Worm (Caenorhabditis elegans) whole organism, midembryonic: ENCODE results near the gene K11H12.11.

Source experiments
- T22C8.4 ChIP-seq: fragments of 200-800 bp; sonication (Bioruptor generic); IDR thresholded peaks from 2 replicates; pipeline ENCODE4 v1.3.6; 2022; ENCODE audit warnings: missing genetic modification characterization, missing compliant biosample characterization
- flt-1 ChIP-seq: fragments of 200-800 bp; sonication (Bioruptor generic); IDR thresholded peaks from 2 replicates; pipeline ENCODE4 v1.3.6; 2022; ENCODE audit warnings: missing genetic modification characterization, missing compliant biosample characterization
- klf-2 ChIP-seq: fragments of 200-800 bp; sonication (Bioruptor generic); conservative IDR thresholded peaks from 2 replicates; pipeline ENCODE4 v1.3.6; 2022; ENCODE audit warnings: missing genetic modification reagents, missing genetic modification characterization, missing compliant biosample characterization
- med-1 ChIP-seq: sonication (generic microtip); optimal IDR thresholded peaks from 2 replicates; lab custom pipeline; 2017; ENCODE audit warnings: missing genetic modification characterization, mild to moderate bottlenecking, missing compliant biosample characterization, antibody characterized with exemption, missing genetic modification reagents; ENCODE audit not compliant: insufficient read depth
- ref-1 ChIP-seq: fragments of 200-800 bp; sonication (Bioruptor generic); conservative IDR thresholded peaks from 2 replicates; pipeline ENCODE4 v1.3.6; 2022; ENCODE audit warnings: missing genetic modification reagents, missing genetic modification characterization, missing compliant biosample characterization
- tab-1 ChIP-seq: fragments of 200-800 bp; sonication (Bioruptor generic); IDR thresholded peaks from 2 replicates; pipeline ENCODE4 v1.3.6; 2022; ENCODE audit warnings: missing genetic modification characterization, missing compliant biosample characterization
- ztf-23 ChIP-seq: fragments of 200-800 bp; sonication (Bioruptor generic); IDR thresholded peaks from 2 replicates; pipeline ENCODE4 v1.3.6; 2022; ENCODE audit warnings: missing genetic modification reagents, missing genetic modification characterization, missing compliant biosample characterization
- ztf-29 ChIP-seq: fragments of 200-800 bp; sonication (Bioruptor generic); IDR thresholded peaks from 2 replicates; pipeline ENCODE4 v1.3.6; 2022; ENCODE audit warnings: missing genetic modification reagents, missing genetic modification characterization, missing compliant biosample characterization

- TF ChIP-seq T22C8.4 (GFP tag; lab: Robert Waterston, UW), result no peak
- TF ChIP-seq flt-1, result no peak
- no peak for TF ChIP-seq ztf-23 (GFP tag; lab: Robert Waterston, UW)
- no peak for TF ChIP-seq klf-2 (GFP tag; lab: Robert Waterston, UW)
- no peak for TF ChIP-seq tab-1 (GFP tag; lab: Robert Waterston, UW)
- TF ChIP-seq ztf-29 (GFP tag; lab: Robert Waterston, UW), result no peak
- no peak for TF ChIP-seq med-1 (GFP tag; lab: Kevin White, UChicago)
- no peak for TF ChIP-seq ref-1 (GFP tag; lab: Robert Waterston, UW)
These were observed 11.7 kb downstream of the K11H12.11 start for ce11 chrIV:658497-659177.
